Worm (Caenorhabditis elegans): ENCODE data around the gene B0432.1.

DNA sequence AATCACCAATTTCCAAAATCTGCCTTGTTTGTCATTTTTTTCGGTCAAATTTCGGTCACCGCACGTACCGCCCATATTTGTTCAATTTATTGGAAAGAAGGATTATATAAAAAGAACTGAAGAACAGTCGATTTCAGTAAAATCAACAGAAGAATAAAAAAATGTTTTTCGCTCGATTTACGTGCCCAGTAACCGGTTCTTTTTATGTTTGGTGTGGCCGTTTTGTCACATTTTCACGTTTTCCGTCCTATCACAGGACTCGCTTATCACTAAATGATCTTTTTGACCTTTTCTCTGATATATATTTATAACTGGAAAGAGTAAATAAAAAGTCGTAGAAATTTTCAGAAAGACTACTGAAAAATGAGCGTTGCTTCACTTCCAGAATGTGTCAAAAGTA lies 22.3 kb downstream of the B0432.1 start, which contains the start of gene far-7:
- no peak for TF ChIP-seq hpl-2 (GFP tag; optimal IDR thresholded peaks at IDR 0.05)
- TF ChIP-seq snu-23 (GFP tag; optimal IDR thresholded peaks at IDR 0.05): peak; percentile 57
- TF ChIP-seq ces-1 (GFP tag; optimal IDR thresholded peaks at IDR 0.05): no peak
- TF ChIP-seq pqm-1 (tag; optimal IDR thresholded peaks at IDR 0.05): no peak
- TF ChIP-seq lin-35 (GFP tag; optimal IDR thresholded peaks at IDR 0.05): peak in 1 of 2 experiments; percentile 41
- no peak for TF ChIP-seq unc-130 (tag; optimal IDR thresholded peaks at IDR 0.05)
- TF ChIP-seq nhr-76 (tag; optimal IDR thresholded peaks at IDR 0.05): no peak
- TF ChIP-seq nhr-85 (tag): peak; percentile 66

Data from whole organism, L1 larva.